Fruit fly (Drosophila melanogaster) whole organism, pupa: ENCODE results near the gene Ets97D.

Experiments used
- CG10348 ChIP-seq: fragments of 200-800 bp; sonication (Bioruptor generic); IDR thresholded peaks from 2 replicates; pipeline ENCODE4 v1.3.6; 2022; ENCODE audit warnings: missing biosample characterization, missing genetic modification characterization
- CG12605 ChIP-seq: fragments of 200-800 bp; sonication (Bioruptor generic); IDR thresholded peaks from 2 replicates; pipeline ENCODE4 v1.3.6; 2022; ENCODE audit warnings: missing biosample characterization, missing genetic modification characterization
- CG34367 ChIP-seq: fragments of 200-800 bp; sonication (Bioruptor generic); optimal IDR thresholded peaks from 2 replicates; lab custom pipeline; 2018; ENCODE audit warnings: missing biosample characterization, mild to moderate bottlenecking, missing genetic modification characterization
- CG4496 ChIP-seq: fragments of 200-800 bp; sonication (Bioruptor generic); IDR thresholded peaks from 3 replicates; pipeline ENCODE4 v1.3.6; 2022; ENCODE audit warnings: missing biosample characterization, missing genetic modification characterization
- CG9948 ChIP-seq: fragments of 200-800 bp; sonication (Bioruptor generic); optimal IDR thresholded peaks from 2 replicates; lab custom pipeline; 2018; ENCODE audit warnings: missing biosample characterization, mild to moderate bottlenecking, missing genetic modification characterization, moderate library complexity
- EcR ChIP-seq: fragments of 200-800 bp; sonication (Bioruptor generic); optimal IDR thresholded peaks from 3 replicates; lab custom pipeline; 2019; ENCODE audit warnings: missing biosample characterization, missing genetic modification characterization, mild to moderate bottlenecking, moderate library complexity, missing genetic modification reagents
- Pif1A ChIP-seq: fragments of 200-800 bp; sonication (Bioruptor generic); optimal IDR thresholded peaks from 3 replicates; lab custom pipeline; 2016; ENCODE audit warnings: missing biosample characterization, missing genetic modification characterization

DNA sequence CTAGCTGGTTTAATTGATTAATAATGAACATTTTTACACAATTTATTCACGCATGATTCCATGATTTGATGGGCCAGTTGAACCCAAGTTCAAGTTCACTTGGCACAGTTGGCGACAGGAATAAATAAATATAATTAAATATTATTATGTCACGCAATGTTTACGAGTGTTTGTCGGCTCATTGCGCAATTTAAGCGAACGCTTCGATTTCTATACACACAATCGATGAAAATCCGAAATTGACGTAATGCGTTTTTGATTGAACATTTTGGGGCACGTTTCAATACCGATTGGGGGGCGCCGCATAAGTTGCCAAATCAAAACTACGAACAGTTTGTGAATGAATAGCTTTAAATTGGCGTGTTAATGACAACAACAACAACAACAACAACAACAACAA is 15.4 kb downstream of the Ets97D start:
- no peak for TF ChIP-seq Pif1A (GFP tag; lab: Kevin White, UChicago)
- no peak for TF ChIP-seq CG12605 (GFP tag; lab: Robert Waterston, UW)
- TF ChIP-seq EcR (GFP tag; lab: Kevin White, UChicago), result no peak
- no peak for TF ChIP-seq CG4496 (GFP tag; lab: Robert Waterston, UW)
- no peak for TF ChIP-seq CG10348 (GFP tag; lab: Robert Waterston, UW)
- no peak for TF ChIP-seq CG34367 (tag; lab: Kevin White, UChicago)
- TF ChIP-seq CG9948 (tag; lab: Kevin White, UChicago), result no peak
